Fruit fly (Drosophila melanogaster) whole organism, larva: Measurements from ENCODE around the gene DnaJ-H.
"Not testable (repeated sequence)": the region's sequence is repeated elsewhere in the genome, so short reads cannot be mapped to it uniquely, and the experiment has no call there.

ENCODE experiments used
- noc ChIP-seq: fragments of 200-800 bp; sonication (Bioruptor generic); optimal IDR thresholded peaks from 3 replicates; lab custom pipeline; 2019; ENCODE audit warnings: missing biosample characterization, mild to moderate bottlenecking, missing genetic modification characterization, moderate library complexity

Gene DnaJ-H

dm6 chr2L:13165802-13166347, at the start of gene DnaJ-H:
Gene DnaJ-H, minus strand, starts transcription at chr2L:13166072.
- TF ChIP-seq noc (tag; lab: Kevin White, UChicago) = no peak

- TF ChIP-seq noc (tag; lab: Kevin White, UChicago) = no peak
Observed at dm6 chr2L:13215010-13215409, 49.1 kb upstream of the DnaJ-H start, which contains the start of gene kek4. Gene kek4, minus strand, starts transcription at chr2L:13215350.

dm6 chr2L:13211764-13212265, 45.9 kb upstream of the DnaJ-H start, which contains the start of gene CG15482:
Gene CG15482, minus strand, starts transcription at chr2L:13211814.
- TF ChIP-seq noc (tag; lab: Kevin White, UChicago) = not testable (repeated sequence)

dm6 chr2L:13206857-13207463, 41.1 kb upstream of the DnaJ-H start:
- no peak for TF ChIP-seq noc (tag; lab: Kevin White, UChicago)

dm6 chr2L:13206077-13206668, 40.3 kb upstream of the DnaJ-H start:
- TF ChIP-seq noc (tag; lab: Kevin White, UChicago) = peak; percentile 57

dm6 chr2L:13205256-13205655, 39.4 kb upstream of the DnaJ-H start:
- no peak for TF ChIP-seq noc (tag; lab: Kevin White, UChicago)

- no peak for TF ChIP-seq noc (tag; lab: Kevin White, UChicago)
Observed at dm6 chr2L:13204151-13204550, 38.3 kb upstream of the DnaJ-H start.

dm6 chr2L:13203437-13204137, 37.7 kb upstream of the DnaJ-H start, which contains the start of gene Pect:
Gene Pect, plus strand, starts transcription at chr2L:13203762.
- TF ChIP-seq noc (tag; lab: Kevin White, UChicago) = peak; percentile 51

dm6 chr2L:13202960-13203436, 37.1 kb upstream of the DnaJ-H start, which contains the start of gene CG16972:
Gene CG16972, minus strand, starts transcription at chr2L:13203295.
- no peak for TF ChIP-seq noc (tag; lab: Kevin White, UChicago)

- no peak for TF ChIP-seq noc (tag; lab: Kevin White, UChicago)
Observed at dm6 chr2L:13195822-13196221, 29.9 kb upstream of the DnaJ-H start.

dm6 chr2L:13191894-13192293, 26.0 kb upstream of the DnaJ-H start, which contains the start of the genes CG16974 and Edem2:
Gene CG16974, minus strand, starts transcription at chr2L:13191979.
Gene Edem2, plus strand, starts transcription at chr2L:13192201.
- TF ChIP-seq noc (tag; lab: Kevin White, UChicago) = no peak

dm6 chr2L:13191052-13191678, 25.3 kb upstream of the DnaJ-H start:
- no peak for TF ChIP-seq noc (tag; lab: Kevin White, UChicago)

- TF ChIP-seq noc (tag; lab: Kevin White, UChicago) = peak; percentile 93
Observed at dm6 chr2L:13190534-13190933, 24.7 kb upstream of the DnaJ-H start.

dm6 chr2L:13183150-13183549, 17.3 kb upstream of the DnaJ-H start, which contains the start of gene Rsph1:
Gene Rsph1, plus strand, starts transcription at chr2L:13183450.
- no peak for TF ChIP-seq noc (tag; lab: Kevin White, UChicago)

- TF ChIP-seq noc (tag; lab: Kevin White, UChicago) = no peak
Observed at dm6 chr2L:13182415-13182814, 16.5 kb upstream of the DnaJ-H start, which contains the start of gene Mgat3. Gene Mgat3, minus strand, starts transcription at chr2L:13182596.
